Worm (Caenorhabditis elegans): ENCODE results near the gene F30H5.3.

- TF ChIP-seq madf-10 (tag; optimal IDR thresholded peaks at IDR 0.05) (no peak), pha-4 (tag; optimal IDR thresholded peaks at IDR 0.05) (no peak), T26A5.8 (tag; optimal IDR thresholded peaks at IDR 0.05) (no peak), nhr-90 (tag; optimal IDR thresholded peaks at IDR 0.05) (no peak), efl-1 (GFP tag; optimal IDR thresholded peaks at IDR 0.05) (no peak), snpc-4 (GFP tag; optimal IDR thresholded peaks at IDR 0.05) (no peak), snpc-4 (tag; optimal IDR thresholded peaks at IDR 0.05) (no peak), lir-1 (GFP tag; conservative IDR thresholded peaks at IDR 0.05) (no peak), Y53G8AR.9 (GFP tag; conservative IDR thresholded peaks at IDR 0.05) (no peak), hmg-20 (GFP tag; IDR thresholded peaks at IDR 0.05) (no peak), mes-4 (tag; optimal IDR thresholded peaks at IDR 0.05) (no peak), atf-7 (tag; optimal IDR thresholded peaks at IDR 0.05) (no peak)
Observed at ce11 chrIII:526824-527223, 14.8 kb upstream of the F30H5.3 start, which contains the start of gene T22F7.4.
